Fruit fly (Drosophila melanogaster) whole organism, embryonic: ENCODE data around the gene CG33060.

Source experiments
- Awh ChIP-seq: fragments of 200-800 bp; sonication (Bioruptor generic); IDR thresholded peaks from 2 replicates; pipeline ENCODE4, ENCODE4 v1.3.6; 2022; ENCODE audit warnings: missing biosample characterization, missing genetic modification characterization
- C15 ChIP-seq: fragments of 200-800 bp; sonication (Bioruptor generic); IDR thresholded peaks from 3 replicates; pipeline ENCODE4 v1.3.6; 2022; ENCODE audit warnings: missing biosample characterization, missing genetic modification characterization
- CG10147 ChIP-seq: fragments of 200-800 bp; sonication (Bioruptor generic); optimal IDR thresholded peaks from 2 replicates; lab custom pipeline; 2019; ENCODE audit warnings: missing biosample characterization, mild to moderate bottlenecking, missing genetic modification characterization, moderate library complexity
- CG11696 ChIP-seq: fragments of 200-800 bp; sonication (Bioruptor generic); IDR thresholded peaks from 2 replicates; pipeline ENCODE4 v1.3.6; 2022; ENCODE audit warnings: missing biosample characterization, missing genetic modification characterization
- CG12391 ChIP-seq: fragments of 200-800 bp; sonication (Bioruptor generic); optimal IDR thresholded peaks from 3 replicates; lab custom pipeline; 2018; ENCODE audit warnings: missing biosample characterization, mild to moderate bottlenecking, missing genetic modification characterization, moderate library complexity
- CG12659 ChIP-seq: fragments of 200-800 bp; sonication (Bioruptor generic); optimal IDR thresholded peaks from 3 replicates; lab custom pipeline; 2017; ENCODE audit warnings: mild to moderate bottlenecking, missing biosample characterization, missing genetic modification reagents, missing genetic modification characterization
- CG13123 ChIP-seq: fragments of 200-800 bp; sonication (Bioruptor generic); optimal IDR thresholded peaks from 2 replicates; lab custom pipeline; 2016; ENCODE audit warnings: missing biosample characterization, missing genetic modification characterization
- CG13287 ChIP-seq: fragments of 200-800 bp; sonication (Bioruptor generic); IDR thresholded peaks from 2 replicates; pipeline ENCODE4 v1.3.6; 2022; ENCODE audit warnings: missing biosample characterization, missing genetic modification characterization; ENCODE audit not compliant: partially characterized antibody
- CG13894 ChIP-seq: fragments of 200-800 bp; sonication (Bioruptor generic); optimal IDR thresholded peaks from 3 replicates; lab custom pipeline; 2018; ENCODE audit warnings: missing biosample characterization, mild to moderate bottlenecking, missing genetic modification characterization, moderate library complexity
- CG14050 ChIP-seq: fragments of 200-800 bp; sonication (Bioruptor generic); IDR thresholded peaks from 3 replicates; pipeline ENCODE4 v1.3.6; 2022; ENCODE audit warnings: missing biosample characterization, missing genetic modification characterization
- CG14667 ChIP-seq: fragments of 200-800 bp; sonication (Bioruptor generic); IDR thresholded peaks from 2 replicates; pipeline ENCODE4 v1.3.6; 2022; ENCODE audit warnings: missing biosample characterization, missing genetic modification characterization
- CG16779 ChIP-seq: fragments of 200-800 bp; sonication (Bioruptor generic); IDR thresholded peaks from 2 replicates; pipeline ENCODE4 v1.3.6; 2022; ENCODE audit warnings: missing biosample characterization, missing genetic modification characterization
- CG17385 ChIP-seq: fragments of 200-800 bp; sonication (Bioruptor generic); optimal IDR thresholded peaks from 3 replicates; lab custom pipeline; 2018; ENCODE audit warnings: missing biosample characterization, mild to moderate bottlenecking, missing genetic modification characterization
- CG17829 ChIP-seq: fragments of 200-800 bp; optimal IDR thresholded peaks from 2 replicates; lab custom pipeline; 2019; ENCODE audit warnings: missing biosample characterization, mild to moderate bottlenecking, missing genetic modification characterization, moderate library complexity
- CG1792 ChIP-seq: fragments of 200-800 bp; sonication (Bioruptor generic); optimal IDR thresholded peaks from 2 replicates; lab custom pipeline; 2016; ENCODE audit warnings: missing biosample characterization, missing genetic modification characterization
- CG18262 ChIP-seq: fragments of 200-800 bp; optimal IDR thresholded peaks from 3 replicates; lab custom pipeline; 2019; ENCODE audit warnings: missing biosample characterization, mild to moderate bottlenecking, missing genetic modification characterization, moderate library complexity
- CG18476 ChIP-seq: fragments of 200-800 bp; sonication (Bioruptor generic); optimal IDR thresholded peaks from 2 replicates; lab custom pipeline; 2016; ENCODE audit warnings: missing biosample characterization, mild to moderate bottlenecking, missing genetic modification characterization
- CG18619 ChIP-seq: fragments of 200-800 bp; sonication (Bioruptor generic); optimal IDR thresholded peaks from 3 replicates; lab custom pipeline; 2017; ENCODE audit warnings: missing biosample characterization, mild to moderate bottlenecking, missing genetic modification characterization
- CG2116 ChIP-seq: fragments of 200-800 bp; sonication (Bioruptor generic); optimal IDR thresholded peaks from 3 replicates; lab custom pipeline; 2018; ENCODE audit warnings: missing biosample characterization, mild to moderate bottlenecking, missing genetic modification characterization
- CG2202 ChIP-seq: fragments of 200-800 bp; sonication (Bioruptor generic); optimal IDR thresholded peaks from 2 replicates; lab custom pipeline; 2018; ENCODE audit warnings: missing biosample characterization, mild to moderate bottlenecking, missing genetic modification characterization
- CG33213 ChIP-seq: fragments of 200-800 bp; sonication (Bioruptor generic); optimal IDR thresholded peaks from 3 replicates; lab custom pipeline; 2016; ENCODE audit warnings: missing biosample characterization, missing genetic modification characterization
- CG6689 ChIP-seq: fragments of 200-800 bp; sonication (Bioruptor generic); IDR thresholded peaks from 2 replicates; pipeline ENCODE4 v1.3.6; 2022; ENCODE audit warnings: missing biosample characterization, missing genetic modification characterization
- CG6854 ChIP-seq: fragments of 200-800 bp; sonication (Bioruptor generic); optimal IDR thresholded peaks from 3 replicates; lab custom pipeline; 2017; ENCODE audit warnings: missing biosample characterization, mild to moderate bottlenecking, missing genetic modification characterization
- CG9817 ChIP-seq: fragments of 200-800 bp; sonication (Bioruptor generic); optimal IDR thresholded peaks from 2 replicates; lab custom pipeline; 2018; ENCODE audit warnings: missing biosample characterization, mild to moderate bottlenecking, missing genetic modification characterization, moderate library complexity
- Doc3 ChIP-seq: fragments of 200-800 bp; sonication (Bioruptor generic); IDR thresholded peaks from 3 replicates; pipeline ENCODE4 v1.3.6; 2022; ENCODE audit warnings: missing biosample characterization, missing genetic modification characterization; ENCODE audit not compliant: partially characterized antibody
- ERR ChIP-seq: fragments of 200-800 bp; sonication (Bioruptor generic); optimal IDR thresholded peaks from 2 replicates; lab custom pipeline; 2016; ENCODE audit warnings: missing biosample characterization, missing genetic modification characterization
- Jarid2 ChIP-seq: fragments of 200-800 bp; sonication (Bioruptor generic); optimal IDR thresholded peaks from 3 replicates; lab custom pipeline; 2017; ENCODE audit warnings: mild to moderate bottlenecking, missing biosample characterization, missing genetic modification reagents, missing genetic modification characterization
- Lhr ChIP-seq: fragments of 200-800 bp; sonication (Bioruptor generic); optimal IDR thresholded peaks from 3 replicates; lab custom pipeline; 2017; ENCODE audit warnings: mild to moderate bottlenecking, missing biosample characterization, missing genetic modification reagents, missing genetic modification characterization
- Lim3 ChIP-seq: fragments of 200-800 bp; sonication (Bioruptor generic); IDR thresholded peaks from 2 replicates; pipeline ENCODE4 v1.3.6; 2022; ENCODE audit warnings: missing biosample characterization, missing genetic modification characterization
- NK7.1 ChIP-seq: fragments of 200-800 bp; sonication (Bioruptor generic); optimal IDR thresholded peaks from 3 replicates; lab custom pipeline; 2016; ENCODE audit warnings: missing biosample characterization, missing genetic modification characterization
- Oaz ChIP-seq: fragments of 200-800 bp; sonication (Bioruptor generic); IDR thresholded peaks from 2 replicates; pipeline ENCODE4 v1.3.6; 2022; ENCODE audit warnings: missing biosample characterization, missing genetic modification characterization
- Spps ChIP-seq: fragments of 200-800 bp; sonication (Bioruptor generic); optimal IDR thresholded peaks from 2 replicates; lab custom pipeline; 2018; ENCODE audit warnings: missing biosample characterization, mild to moderate bottlenecking, missing genetic modification characterization
- Xrp1 ChIP-seq: fragments of 200-800 bp; sonication (Bioruptor generic); IDR thresholded peaks from 2 replicates; pipeline ENCODE4 v1.3.6; 2022; ENCODE audit warnings: missing biosample characterization, missing genetic modification characterization
- az2 ChIP-seq: fragments of 200-800 bp; sonication (Bioruptor generic); optimal IDR thresholded peaks from 3 replicates; lab custom pipeline; 2016; ENCODE audit warnings: missing biosample characterization, missing genetic modification characterization
- btn ChIP-seq: fragments of 200-800 bp; sonication (Bioruptor generic); optimal IDR thresholded peaks from 2 replicates; lab custom pipeline; 2016; ENCODE audit warnings: missing biosample characterization, missing genetic modification characterization
- ci ChIP-seq: fragments of 200-800 bp; sonication (Bioruptor generic); IDR thresholded peaks from 3 replicates; pipeline ENCODE4 v1.3.6; 2022; ENCODE audit warnings: missing biosample characterization, missing genetic modification characterization
- cwo ChIP-seq: fragments of 200-800 bp; sonication (Bioruptor generic); optimal IDR thresholded peaks from 3 replicates; lab custom pipeline; 2017; ENCODE audit warnings: missing biosample characterization, missing genetic modification characterization, mild to moderate bottlenecking, moderate library complexity, missing genetic modification reagents
- dimm ChIP-seq: fragments of 200-800 bp; sonication (Bioruptor generic); IDR thresholded peaks from 2 replicates; pipeline ENCODE4 v1.3.6; 2022; ENCODE audit warnings: missing biosample characterization, missing genetic modification characterization
- dmrt99B ChIP-seq: fragments of 200-800 bp; sonication (Bioruptor generic); optimal IDR thresholded peaks from 2 replicates; lab custom pipeline; 2018; ENCODE audit warnings: missing biosample characterization, mild to moderate bottlenecking, missing genetic modification characterization, moderate library complexity
- gsb ChIP-seq: fragments of 200-800 bp; sonication (Bioruptor generic); IDR thresholded peaks from 2 replicates; pipeline ENCODE4 v1.3.6; 2022; ENCODE audit warnings: missing biosample characterization, missing genetic modification characterization
- her ChIP-seq: fragments of 200-800 bp; sonication (Bioruptor generic); optimal IDR thresholded peaks from 2 replicates; lab custom pipeline; 2016; ENCODE audit warnings: missing biosample characterization, missing genetic modification characterization
- hkb ChIP-seq, 2 experiments: fragments of 200-800 bp in 1 of 2; fragments of >200 bp in 1 of 2; sonication (Bioruptor generic) in 1 of 2; IDR thresholded peaks in 1 of 2; optimal IDR thresholded peaks in 1 of 2; 2 replicates each; pipeline versions ENCODE4 v1.3.6 to Lab custom; 2017 to 2022; ENCODE audit warnings: missing biosample characterization in 1 of 2, missing genetic modification characterization in 1 of 2
- insv ChIP-seq, 2 experiments: fragments of 200-800 bp; sonication (Bioruptor generic); optimal IDR thresholded peaks; 3 replicates each; lab custom pipeline; 2016 to 2018; ENCODE audit warnings: missing biosample characterization in 2 of 2, missing genetic modification characterization in 2 of 2
- pb ChIP-seq: fragments of 200-800 bp; sonication (Bioruptor generic); optimal IDR thresholded peaks from 3 replicates; lab custom pipeline; 2016; ENCODE audit warnings: missing biosample characterization, missing genetic modification characterization
- sd ChIP-seq: fragments of 200-800 bp; sonication (Bioruptor generic); optimal IDR thresholded peaks from 3 replicates; lab custom pipeline; 2018; ENCODE audit warnings: missing biosample characterization, mild to moderate bottlenecking, missing genetic modification characterization, moderate library complexity
- ssp ChIP-seq: fragments of 200-800 bp; sonication (Bioruptor generic); IDR thresholded peaks from 2 replicates; pipeline ENCODE4 v1.3.6; 2022; ENCODE audit warnings: missing biosample characterization, missing genetic modification characterization
- tio ChIP-seq: fragments of 200-800 bp; sonication (Bioruptor generic); optimal IDR thresholded peaks from 2 replicates; lab custom pipeline; 2017; ENCODE audit warnings: missing biosample characterization, missing genetic modification characterization, inconsistent platforms
- z ChIP-seq: fragments of 200-800 bp; sonication (Bioruptor generic); IDR thresholded peaks from 3 replicates; pipeline ENCODE4 v1.3.6; 2022; ENCODE audit warnings: missing biosample characterization, missing genetic modification characterization
- zf30C ChIP-seq: fragments of 200-800 bp; sonication (Bioruptor generic); optimal IDR thresholded peaks from 3 replicates; lab custom pipeline; 2018; ENCODE audit warnings: missing biosample characterization, mild to moderate bottlenecking, missing genetic modification characterization

The CG33060 gene

dm6 chr3L:16328207-16328891 lies 2.5 kb upstream of the CG33060 start, which contains the start of gene CG13058 (continued):
- TF ChIP-seq Spps (tag; lab: Kevin White, UChicago) (no peak), CG1792 (GFP tag; lab: Kevin White, UChicago) (no peak), tio (GFP tag; lab: Kevin White, UChicago) (peak; percentile 2), CG14667 (0 out of 2 replicates have a peak, but pooled peaks have one; percentile 22), Awh (GFP tag; lab: Robert Waterston, UW) (no peak), sd (peak; percentile 8), CG33213 (GFP tag; lab: Kevin White, UChicago) (no peak), Xrp1 (GFP tag; lab: Robert Waterston, UW) (no peak; the same call in 1 of the 2 replicates), CG12391 (tag; lab: Kevin White, UChicago) (no peak), ci (peak; percentile 75), C15 (no peak), pb (GFP tag; lab: Kevin White, UChicago) (no peak), CG6689 (GFP tag; lab: Robert Waterston, UW) (peak; percentile 40; the same call in 1 of the 2 replicates), CG10147 (GFP tag; lab: Kevin White, UChicago) (peak; percentile 60), zf30C (GFP tag; lab: Kevin White, UChicago) (no peak), CG13894 (tag; lab: Kevin White, UChicago) (peak; percentile 53), dmrt99B (tag; lab: Kevin White, UChicago) (peak; percentile 77), CG2116 (GFP tag; lab: Kevin White, UChicago) (no peak), gsb (GFP tag; lab: Robert Waterston, UW) (peak; percentile 52; the same call in 1 of the 2 replicates), CG17829 (tag; lab: Kevin White, UChicago) (no peak), CG18619 (GFP tag; lab: Kevin White, UChicago) (peak; percentile 61), hkb (optimal IDR thresholded peaks at IDR 0.05; lab: Kevin White, UChicago) (no peak), hkb (GFP tag; IDR thresholded peaks at IDR 0.05; lab: Robert Waterston, UW) (peak; percentile 62), CG16779 (GFP tag; lab: Robert Waterston, UW) (no peak), CG17385 (GFP tag; lab: Kevin White, UChicago) (peak; percentile 64), Lhr (GFP tag; lab: Kevin White, UChicago) (no peak), az2 (GFP tag; lab: Kevin White, UChicago) (peak; percentile 42), Lim3 (GFP tag; lab: Robert Waterston, UW) (peak; percentile 44; the same call in 1 of the 2 replicates), Jarid2 (GFP tag; lab: Kevin White, UChicago) (no peak), NK7.1 (GFP tag; lab: Kevin White, UChicago) (no peak), CG11696 (GFP tag; lab: Robert Waterston, UW) (no peak), CG18476 (GFP tag; lab: Kevin White, UChicago) (peak; percentile 14), btn (no peak), CG12659 (GFP tag; lab: Kevin White, UChicago) (peak; percentile 70), CG13123 (no peak), ERR (GFP tag; lab: Kevin White, UChicago) (no peak), CG6854 (GFP tag; lab: Kevin White, UChicago) (peak; percentile 39), dimm (peak; percentile 23; the same call in 1 of the 2 replicates), CG13287 (GFP tag; lab: Robert Waterston, UW) (no peak), CG9817 (peak; percentile 71), z (no peak), insv (GFP tag; optimal IDR thresholded peaks at IDR 0.05; lab: Kevin White, UChicago) (no peak), CG2202 (tag; lab: Kevin White, UChicago) (no peak), cwo (GFP tag; lab: Kevin White, UChicago) (peak; percentile 38), her (GFP tag; lab: Kevin White, UChicago) (peak; percentile 2), CG18262 (tag; lab: Kevin White, UChicago) (no peak), Oaz (GFP tag; lab: Robert Waterston, UW) (peak; percentile 66), CG14050 (peak; percentile 76), Doc3 (GFP tag; lab: Robert Waterston, UW) (no peak), ssp (GFP tag; lab: Robert Waterston, UW) (no peak)
